Worm (Caenorhabditis elegans): Measurements from ENCODE around the gene C24D10.4.

The C24D10.4 gene

ce11 chrIV:5210606-5211005 lies 50.3 kb downstream of the C24D10.4 start:
- no peak for TF ChIP-seq nhr-232 (tag; optimal IDR thresholded peaks at IDR 0.05)

All from whole organism, late embryonic.